Fruit fly (Drosophila melanogaster) whole organism, embryonic: ENCODE data around the gene Ltn1.

Experiments used
- Bgb ChIP-seq: fragments of 200-800 bp; sonication (Bioruptor generic); IDR thresholded peaks from 2 replicates; pipeline ENCODE4 v1.3.6; 2022; ENCODE audit warnings: missing biosample characterization, missing genetic modification characterization; ENCODE audit not compliant: partially characterized antibody
- Blimp-1 ChIP-seq: fragments of 200-800 bp; sonication (Bioruptor generic); optimal IDR thresholded peaks from 3 replicates; lab custom pipeline; 2018; ENCODE audit warnings: missing biosample characterization, missing genetic modification characterization, mild to moderate bottlenecking, moderate library complexity, missing genetic modification reagents
- BtbVII ChIP-seq: fragments of 200-800 bp; sonication (Bioruptor generic); optimal IDR thresholded peaks from 3 replicates; lab custom pipeline; 2017; ENCODE audit warnings: missing biosample characterization, mild to moderate bottlenecking, missing genetic modification characterization
- Bteb2 ChIP-seq: fragments of 200-800 bp; sonication (Bioruptor generic); optimal IDR thresholded peaks from 2 replicates; lab custom pipeline; 2016; ENCODE audit warnings: missing biosample characterization, missing genetic modification characterization
- CG11093 ChIP-seq: fragments of 200-800 bp; sonication (Bioruptor generic); IDR thresholded peaks from 3 replicates; pipeline ENCODE4 v1.3.6; 2022; ENCODE audit warnings: missing biosample characterization, missing genetic modification characterization
- CG11695 ChIP-seq: fragments of 200-800 bp; sonication (Bioruptor generic); IDR thresholded peaks from 3 replicates; pipeline ENCODE4 v1.3.6; 2022; ENCODE audit warnings: missing biosample characterization, missing genetic modification characterization
- CG12155 ChIP-seq: fragments of 200-800 bp; sonication (Bioruptor generic); optimal IDR thresholded peaks from 3 replicates; lab custom pipeline; 2016; ENCODE audit warnings: missing biosample characterization, missing genetic modification characterization
- CG13424 ChIP-seq: fragments of 200-800 bp; sonication (Bioruptor generic); optimal IDR thresholded peaks from 2 replicates; lab custom pipeline; 2019; ENCODE audit warnings: missing biosample characterization, mild to moderate bottlenecking, missing genetic modification characterization, moderate library complexity
- CG15696 ChIP-seq: fragments of 200-800 bp; sonication (Bioruptor generic); optimal IDR thresholded peaks from 2 replicates; lab custom pipeline; 2019; ENCODE audit warnings: missing biosample characterization, mild to moderate bottlenecking, missing genetic modification characterization, moderate library complexity
- CG1647 ChIP-seq: fragments of 200-800 bp; sonication (Bioruptor generic); optimal IDR thresholded peaks from 3 replicates; lab custom pipeline; 2016; ENCODE audit warnings: missing biosample characterization, missing genetic modification characterization
- CG17186 ChIP-seq: fragments of 200-800 bp; sonication (Bioruptor generic); optimal IDR thresholded peaks from 3 replicates; lab custom pipeline; 2017; ENCODE audit warnings: missing biosample characterization, missing genetic modification reagents, missing genetic modification characterization
- CG17802 ChIP-seq: fragments of 200-800 bp; sonication (Bioruptor generic); optimal IDR thresholded peaks from 2 replicates; lab custom pipeline; 2018; ENCODE audit warnings: missing biosample characterization, mild to moderate bottlenecking, missing genetic modification characterization, moderate library complexity
- CG18599 ChIP-seq: fragments of 200-800 bp; sonication (Bioruptor generic); optimal IDR thresholded peaks from 3 replicates; lab custom pipeline; 2017; ENCODE audit warnings: missing biosample characterization, missing genetic modification characterization, mild to moderate bottlenecking, moderate library complexity, missing genetic modification reagents
- CG2712 ChIP-seq: fragments of 200-800 bp; optimal IDR thresholded peaks from 3 replicates; lab custom pipeline; 2019; ENCODE audit warnings: missing biosample characterization, mild to moderate bottlenecking, missing genetic modification characterization, moderate library complexity
- CG34376 ChIP-seq: fragments of 200-800 bp; sonication (Bioruptor generic); optimal IDR thresholded peaks from 2 replicates; lab custom pipeline; 2018; ENCODE audit warnings: missing biosample characterization, mild to moderate bottlenecking, missing genetic modification characterization
- CG34422 ChIP-seq: fragments of 200-800 bp; sonication (Bioruptor generic); IDR thresholded peaks from 3 replicates; pipeline ENCODE4 v1.3.6; 2022; ENCODE audit warnings: missing biosample characterization, missing genetic modification characterization
- CG5953 ChIP-seq: fragments of 200-800 bp; sonication (Bioruptor generic); IDR thresholded peaks from 2 replicates; pipeline ENCODE4 v1.3.6; 2022; ENCODE audit warnings: missing biosample characterization, missing genetic modification characterization
- CG6272 ChIP-seq: fragments of 200-800 bp; sonication (Bioruptor generic); IDR thresholded peaks from 2 replicates; pipeline ENCODE4 v1.3.6; 2022; ENCODE audit warnings: missing biosample characterization, missing genetic modification characterization
- CG6813 ChIP-seq: fragments of 200-800 bp; sonication (Bioruptor generic); optimal IDR thresholded peaks from 2 replicates; lab custom pipeline; 2017; ENCODE audit warnings: missing biosample characterization, missing genetic modification characterization, mild to moderate bottlenecking, moderate library complexity, missing genetic modification reagents
- CG8765 ChIP-seq: fragments of 200-800 bp; sonication (Bioruptor generic); IDR thresholded peaks from 2 replicates; pipeline ENCODE4 v1.3.6; 2022; ENCODE audit warnings: missing biosample characterization, missing genetic modification characterization
- CkIIα-i1 ChIP-seq: fragments of 200-800 bp; sonication (Bioruptor generic); IDR thresholded peaks from 2 replicates; pipeline ENCODE4 v1.3.6; 2022; ENCODE audit warnings: missing biosample characterization, missing genetic modification characterization
- CoRest ChIP-seq: fragments of 200-800 bp; sonication (Bioruptor generic); optimal IDR thresholded peaks from 3 replicates; lab custom pipeline; 2018; ENCODE audit warnings: missing biosample characterization, mild to moderate bottlenecking, missing genetic modification characterization, moderate library complexity
- Dad ChIP-seq: fragments of 200-800 bp; sonication (Bioruptor generic); optimal IDR thresholded peaks from 3 replicates; lab custom pipeline; 2016; ENCODE audit warnings: missing biosample characterization, missing genetic modification characterization
- Doc3 ChIP-seq: fragments of 200-800 bp; sonication (Bioruptor generic); IDR thresholded peaks from 3 replicates; pipeline ENCODE4 v1.3.6; 2022; ENCODE audit warnings: missing biosample characterization, missing genetic modification characterization; ENCODE audit not compliant: partially characterized antibody
- Ets65A ChIP-seq: fragments of 200-800 bp; sonication (Bioruptor generic); peaks from one replicate; lab custom pipeline; 2016; ENCODE audit warnings: missing biosample characterization, missing genetic modification characterization
- GATAe ChIP-seq: fragments of 200-800 bp; sonication (Bioruptor generic); conservative IDR thresholded peaks from 2 replicates; pipeline ENCODE4 v1.3.6; 2022; ENCODE audit warnings: missing biosample characterization, missing genetic modification characterization
- Gsc ChIP-seq: fragments of 200-800 bp; sonication (Bioruptor generic); IDR thresholded peaks from 2 replicates; pipeline ENCODE4 v1.3.6; 2022; ENCODE audit warnings: missing biosample characterization, missing genetic modification characterization
- HLH4C ChIP-seq: fragments of 200-800 bp; sonication (Bioruptor generic); IDR thresholded peaks from 3 replicates; pipeline ENCODE4 v1.3.6; 2022; ENCODE audit warnings: missing biosample characterization, missing genetic modification characterization; ENCODE audit not compliant: partially characterized antibody
- Hr39 ChIP-seq: fragments of >200 bp; optimal IDR thresholded peaks from 2 replicates; lab custom pipeline; 2017
- Lpt ChIP-seq: fragments of >200 bp; optimal IDR thresholded peaks from 2 replicates; lab custom pipeline; 2018; ENCODE audit warnings: missing biosample characterization, missing genetic modification characterization
- Med ChIP-seq: fragments of 200-800 bp; sonication (Bioruptor generic); peaks from one replicate; lab custom pipeline; 2016; ENCODE audit warnings: missing biosample characterization, missing genetic modification characterization, mild to moderate bottlenecking, inconsistent platforms, moderate library complexity
- NC2β ChIP-seq: fragments of 200-800 bp; sonication (Bioruptor generic); optimal IDR thresholded peaks from 2 replicates; lab custom pipeline; 2016; ENCODE audit warnings: missing biosample characterization, missing genetic modification characterization
- NFAT ChIP-seq: fragments of 200-800 bp; sonication (Bioruptor generic); IDR thresholded peaks from 2 replicates; pipeline ENCODE4 v1.3.6; 2022; ENCODE audit warnings: missing biosample characterization, missing genetic modification characterization
- Tbp ChIP-seq: fragments of >200 bp; optimal IDR thresholded peaks from 2 replicates; lab custom pipeline; 2018; ENCODE audit warnings: missing biosample characterization, missing genetic modification characterization
- ara ChIP-seq: fragments of 200-800 bp; sonication (Bioruptor generic); IDR thresholded peaks from 2 replicates; pipeline ENCODE4 v1.3.6; 2022; ENCODE audit warnings: missing biosample characterization, missing genetic modification characterization
- bigmax ChIP-seq: fragments of 200-800 bp; sonication (Bioruptor generic); optimal IDR thresholded peaks from 2 replicates; lab custom pipeline; 2018; ENCODE audit warnings: missing biosample characterization, mild to moderate bottlenecking, missing genetic modification characterization
- chif ChIP-seq, 2 experiments: fragments of 200-800 bp; sonication (Bioruptor generic); optimal IDR thresholded peaks; 3 replicates each; lab custom pipeline; 2016; ENCODE audit warnings: missing biosample characterization in 2 of 2, missing genetic modification characterization in 2 of 2
- chinmo ChIP-seq: fragments of 200-800 bp; sonication (Bioruptor generic); IDR thresholded peaks from 4 replicates; pipeline ENCODE4 v1.3.6; 2022; ENCODE audit warnings: missing biosample characterization, missing genetic modification characterization; ENCODE audit not compliant: partially characterized antibody
- eve ChIP-seq, 2 experiments: fragments of >200 bp; optimal IDR thresholded peaks; 2 replicates each; lab custom pipeline; 2017; ENCODE audit warnings: missing biosample characterization in 2 of 2, missing genetic modification characterization in 2 of 2
- grau ChIP-seq: fragments of 200-800 bp; optimal IDR thresholded peaks from 3 replicates; lab custom pipeline; 2019; ENCODE audit warnings: missing biosample characterization, mild to moderate bottlenecking, missing genetic modification characterization, moderate library complexity
- hkb ChIP-seq, 2 experiments: fragments of 200-800 bp in 1 of 2; fragments of >200 bp in 1 of 2; sonication (Bioruptor generic) in 1 of 2; IDR thresholded peaks in 1 of 2; optimal IDR thresholded peaks in 1 of 2; 2 replicates each; pipeline versions ENCODE4 v1.3.6 to Lab custom; 2017 to 2022; ENCODE audit warnings: missing biosample characterization in 1 of 2, missing genetic modification characterization in 1 of 2
- maf-S ChIP-seq: fragments of 200-800 bp; sonication (Bioruptor generic); optimal IDR thresholded peaks from 2 replicates; lab custom pipeline; 2016; ENCODE audit warnings: missing biosample characterization, missing genetic modification characterization
- nau ChIP-seq: fragments of 200-800 bp; sonication (Bioruptor generic); optimal IDR thresholded peaks from 3 replicates; lab custom pipeline; 2017; ENCODE audit warnings: missing biosample characterization, mild to moderate bottlenecking, missing genetic modification characterization, missing genetic modification reagents
- pum ChIP-seq: fragments of 200-800 bp; sonication (Bioruptor generic); optimal IDR thresholded peaks from 2 replicates; lab custom pipeline; 2016; ENCODE audit warnings: missing biosample characterization, missing genetic modification characterization
- run ChIP-seq: fragments of 200-800 bp; sonication (Bioruptor generic); optimal IDR thresholded peaks from 3 replicates; lab custom pipeline; 2018; ENCODE audit warnings: missing biosample characterization, mild to moderate bottlenecking, missing genetic modification characterization
- slp2 ChIP-seq: fragments of 200-800 bp; sonication (Bioruptor generic); optimal IDR thresholded peaks from 2 replicates; lab custom pipeline; 2016; ENCODE audit warnings: missing biosample characterization, missing genetic modification characterization
- stc ChIP-seq: fragments of 200-800 bp; sonication (Bioruptor generic); IDR thresholded peaks from 2 replicates; pipeline ENCODE4 v1.3.6; 2022; ENCODE audit warnings: missing biosample characterization, missing genetic modification characterization
- trem ChIP-seq: fragments of 200-800 bp; optimal IDR thresholded peaks from 3 replicates; lab custom pipeline; 2019; ENCODE audit warnings: missing biosample characterization, mild to moderate bottlenecking, missing genetic modification characterization, moderate library complexity
- vvl ChIP-seq: fragments of 200-800 bp; sonication (Bioruptor generic); IDR thresholded peaks from 2 replicates; pipeline ENCODE4 v1.3.6; 2022; ENCODE audit warnings: missing biosample characterization, missing genetic modification characterization

Gene Ltn1

DNA sequence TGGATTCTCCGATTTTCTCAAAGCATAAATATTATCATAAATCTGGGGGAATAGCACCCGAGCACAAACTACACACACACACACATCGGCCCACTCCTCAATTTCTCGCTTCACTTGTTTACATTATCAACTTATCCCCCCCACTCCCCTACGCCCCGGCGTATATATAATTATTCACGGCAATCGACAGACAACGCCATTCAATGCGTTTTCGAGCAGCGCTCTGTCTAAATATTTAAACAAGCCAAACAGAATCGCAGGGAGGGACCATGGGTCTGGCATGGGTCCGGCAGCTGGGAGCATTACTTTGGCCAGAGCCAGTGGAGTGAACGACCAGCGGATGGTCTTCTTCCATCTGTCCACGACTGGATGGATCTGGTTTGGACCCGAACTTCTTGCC is 23.6 kb upstream of the Ltn1 start (continued):
- TF ChIP-seq NFAT (GFP tag; lab: Robert Waterston, UW) (no peak), Blimp-1 (peak; percentile 39), HLH4C (GFP tag; lab: Robert Waterston, UW) (no peak), trem (tag; lab: Kevin White, UChicago) (no peak), CG6813 (GFP tag; lab: Kevin White, UChicago) (peak; percentile 62), chif (GFP tag; optimal IDR thresholded peaks at IDR 0.05; lab: Kevin White, UChicago) (peak; percentile 4 to 25), Doc3 (GFP tag; lab: Robert Waterston, UW) (no peak), slp2 (GFP tag; lab: Kevin White, UChicago) (peak; percentile 1), CG13424 (tag; lab: Kevin White, UChicago) (peak; percentile 49), nau (GFP tag; lab: Kevin White, UChicago) (peak; percentile 52), CG12155 (GFP tag; lab: Kevin White, UChicago) (no peak), ara (GFP tag; lab: Robert Waterston, UW) (peak; percentile 42; the same call in 1 of the 2 replicates), CkIIα-i1 (GFP tag; lab: Robert Waterston, UW) (no peak), run (tag; lab: Kevin White, UChicago) (no peak), Bteb2 (GFP tag; lab: Kevin White, UChicago) (no peak), GATAe (GFP tag; lab: Robert Waterston, UW) (no peak), eve (GFP tag; optimal IDR thresholded peaks at IDR 0.05; lab: Kevin White, UChicago) (no peak), hkb (optimal IDR thresholded peaks at IDR 0.05; lab: Kevin White, UChicago) (no peak), hkb (GFP tag; IDR thresholded peaks at IDR 0.05; lab: Robert Waterston, UW) (no peak), CG6272 (GFP tag; lab: Robert Waterston, UW) (no peak), CG17802 (peak; percentile 48), Lpt (GFP tag; lab: Kevin White, UChicago) (no peak), NC2β (no peak), CoRest (tag; lab: Kevin White, UChicago) (peak; percentile 13), CG17186 (no peak), Gsc (GFP tag; lab: Robert Waterston, UW) (no peak), CG18599 (GFP tag; lab: Kevin White, UChicago) (peak; percentile 28), CG5953 (GFP tag; lab: Robert Waterston, UW) (peak; percentile 33; the same call in 1 of the 2 replicates), Tbp (GFP tag; lab: Kevin White, UChicago) (no peak), CG34376 (GFP tag; lab: Kevin White, UChicago) (no peak), CG8765 (no peak)

DNA sequence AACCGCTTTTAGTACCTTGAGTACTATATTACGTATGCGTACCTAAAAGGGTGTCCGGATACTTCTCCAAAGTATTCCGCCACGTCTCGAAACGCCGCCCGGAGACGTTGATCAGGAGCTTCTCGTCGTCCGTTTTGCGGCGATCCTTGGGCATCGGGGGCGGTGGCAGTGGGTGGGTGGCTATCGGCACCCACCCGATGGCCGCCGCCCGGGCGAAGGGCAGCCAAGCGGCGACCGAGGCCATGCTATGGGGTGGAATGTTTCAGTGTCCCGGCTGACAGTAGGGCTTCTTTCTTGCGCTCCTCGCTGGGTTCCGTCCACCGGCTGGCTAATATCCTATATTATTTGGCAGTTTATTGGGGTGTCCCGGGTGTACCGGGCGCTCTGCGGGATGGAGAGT is 22.4 kb upstream of the Ltn1 start:
- TF ChIP-seq Hr39 (lab: Kevin White, UChicago) (peak; percentile 54), CG11093 (GFP tag; lab: Robert Waterston, UW) (0 out of 3 replicates have a peak, but pooled peaks have one; percentile 18), Med (GFP tag; lab: Kevin White, UChicago) (peak; percentile 14), CG2712 (tag; lab: Kevin White, UChicago) (no peak), pum (GFP tag; lab: Kevin White, UChicago) (no peak)

DNA sequence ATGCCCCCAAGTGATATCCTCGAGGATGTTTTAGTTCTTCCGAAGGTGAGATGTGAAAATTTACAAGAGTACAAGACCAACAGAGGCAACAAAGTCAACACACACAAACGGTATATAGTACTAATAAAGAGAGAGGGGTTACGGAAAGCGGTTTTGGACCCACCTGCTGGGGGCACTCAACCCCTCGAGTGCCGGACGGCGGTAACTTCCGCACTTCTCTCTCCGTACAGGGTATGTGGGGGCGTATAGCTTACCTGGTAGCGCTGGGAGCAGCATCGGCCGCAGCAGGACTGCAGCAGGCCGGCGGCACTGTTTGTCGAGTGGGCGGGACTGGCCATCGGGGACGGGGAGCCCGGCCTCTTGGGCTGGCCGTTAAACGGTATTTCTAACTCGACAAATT is 17.3 kb upstream of the Ltn1 start:
- no peak for TF ChIP-seq Dad
- TF ChIP-seq grau (tag; lab: Kevin White, UChicago) = no peak
- TF ChIP-seq Bgb (GFP tag; lab: Robert Waterston, UW) = 0 out of 2 replicates have a peak, but pooled peaks have one; percentile 2
- TF ChIP-seq CG1647 (GFP tag; lab: Kevin White, UChicago) = no peak
- no peak for TF ChIP-seq bigmax (GFP tag; lab: Kevin White, UChicago)
- no peak for TF ChIP-seq BtbVII (GFP tag; lab: Kevin White, UChicago)
- TF ChIP-seq CG11695 (GFP tag; lab: Robert Waterston, UW) = no peak
- TF ChIP-seq Ets65A (GFP tag; lab: Kevin White, UChicago) = peak; percentile 57
- TF ChIP-seq Med (GFP tag; lab: Kevin White, UChicago) = peak; percentile 50
- TF ChIP-seq CG34422 (GFP tag; lab: Robert Waterston, UW) = no peak
- no peak for TF ChIP-seq vvl (GFP tag; lab: Robert Waterston, UW)
- TF ChIP-seq CG11093 (GFP tag; lab: Robert Waterston, UW) = 0 out of 3 replicates have a peak, but pooled peaks have one; percentile 17
- no peak for TF ChIP-seq CG15696 (tag; lab: Kevin White, UChicago)
- TF ChIP-seq stc = no peak
- no peak for TF ChIP-seq maf-S (GFP tag; lab: Kevin White, UChicago)
- TF ChIP-seq chinmo (GFP tag; lab: Robert Waterston, UW) = 0 out of 4 replicates have a peak, but pooled peaks have one; percentile 17
